Fruit fly (Drosophila melanogaster): Measurements from ENCODE around the gene Eig71Ek.

The Eig71Ek gene

DNA sequence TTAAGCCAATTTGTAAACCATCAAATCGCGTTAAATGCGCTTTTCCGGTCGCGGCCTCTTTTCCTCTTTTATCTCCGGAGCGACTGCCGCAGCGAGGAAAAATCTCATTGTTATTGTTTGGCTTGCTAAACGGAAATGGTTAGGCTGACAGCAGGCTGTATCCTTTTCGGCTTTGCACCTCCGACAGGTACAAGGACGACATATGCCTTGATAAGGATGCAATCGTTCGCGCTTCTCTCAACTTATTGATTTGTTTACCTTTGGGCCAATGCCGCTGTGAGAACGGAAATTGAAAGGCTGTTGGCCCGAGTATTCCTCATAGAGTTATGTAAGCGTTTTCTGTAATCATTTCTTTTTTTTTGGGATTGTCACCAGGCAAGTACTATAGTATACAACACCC lies 22.5 kb upstream of the Eig71Ek start:
- TF ChIP-seq CG8478 (optimal IDR thresholded peaks at IDR 0.05) = no peak
- TF ChIP-seq CTCF (optimal IDR thresholded peaks at IDR 0.05) = no peak

DNA sequence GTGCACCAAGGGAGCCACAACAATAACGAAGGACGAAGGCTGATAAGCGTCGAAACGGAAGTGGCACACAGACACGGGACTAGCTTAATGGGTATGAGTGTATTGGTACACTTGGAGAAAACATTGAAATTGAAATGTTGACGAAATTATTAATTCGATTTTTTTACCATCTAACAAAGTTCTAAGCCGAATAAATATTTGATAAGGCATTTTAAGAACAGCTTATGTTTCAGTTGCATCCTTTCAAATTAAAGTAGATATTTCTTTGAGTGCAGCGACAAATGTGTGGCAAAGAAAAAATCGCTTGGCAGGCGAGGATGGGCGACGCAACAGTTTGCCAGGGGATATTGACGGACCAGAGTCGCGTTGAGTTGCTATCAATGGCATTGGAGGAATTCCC lies 21.1 kb upstream of the Eig71Ek start:
- TF ChIP-seq CG8478 (optimal IDR thresholded peaks at IDR 0.05) (no peak), CTCF (optimal IDR thresholded peaks at IDR 0.05) (no peak)

DNA sequence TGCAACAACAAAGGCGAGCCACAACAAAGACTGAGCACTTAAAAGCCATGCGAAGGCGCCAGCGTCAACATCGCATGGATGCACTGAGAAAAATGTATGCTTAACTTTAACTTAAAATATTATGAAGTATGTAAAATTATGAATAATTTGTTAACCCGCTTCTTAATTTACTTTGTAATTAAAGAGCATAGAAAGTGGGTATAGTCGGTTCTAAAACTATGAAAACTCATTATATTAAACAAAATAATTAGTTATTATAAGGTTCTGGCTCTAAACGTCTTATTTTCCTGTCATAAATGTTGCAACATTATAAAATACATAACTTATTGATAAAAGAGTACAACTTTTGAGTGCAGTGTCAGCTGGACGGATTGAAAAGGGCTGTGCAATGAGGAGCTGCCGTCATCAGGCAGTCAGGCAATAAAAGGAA lies 19.4 kb upstream of the Eig71Ek start:
- TF ChIP-seq CG8478 (optimal IDR thresholded peaks at IDR 0.05) = no peak
- no peak for TF ChIP-seq CTCF (optimal IDR thresholded peaks at IDR 0.05)

dm6 chr3L:15646182-15646581 lies 14.9 kb upstream of the Eig71Ek start:
- TF ChIP-seq CG8478 (optimal IDR thresholded peaks at IDR 0.05) = no peak
- TF ChIP-seq CTCF (optimal IDR thresholded peaks at IDR 0.05) = no peak

DNA sequence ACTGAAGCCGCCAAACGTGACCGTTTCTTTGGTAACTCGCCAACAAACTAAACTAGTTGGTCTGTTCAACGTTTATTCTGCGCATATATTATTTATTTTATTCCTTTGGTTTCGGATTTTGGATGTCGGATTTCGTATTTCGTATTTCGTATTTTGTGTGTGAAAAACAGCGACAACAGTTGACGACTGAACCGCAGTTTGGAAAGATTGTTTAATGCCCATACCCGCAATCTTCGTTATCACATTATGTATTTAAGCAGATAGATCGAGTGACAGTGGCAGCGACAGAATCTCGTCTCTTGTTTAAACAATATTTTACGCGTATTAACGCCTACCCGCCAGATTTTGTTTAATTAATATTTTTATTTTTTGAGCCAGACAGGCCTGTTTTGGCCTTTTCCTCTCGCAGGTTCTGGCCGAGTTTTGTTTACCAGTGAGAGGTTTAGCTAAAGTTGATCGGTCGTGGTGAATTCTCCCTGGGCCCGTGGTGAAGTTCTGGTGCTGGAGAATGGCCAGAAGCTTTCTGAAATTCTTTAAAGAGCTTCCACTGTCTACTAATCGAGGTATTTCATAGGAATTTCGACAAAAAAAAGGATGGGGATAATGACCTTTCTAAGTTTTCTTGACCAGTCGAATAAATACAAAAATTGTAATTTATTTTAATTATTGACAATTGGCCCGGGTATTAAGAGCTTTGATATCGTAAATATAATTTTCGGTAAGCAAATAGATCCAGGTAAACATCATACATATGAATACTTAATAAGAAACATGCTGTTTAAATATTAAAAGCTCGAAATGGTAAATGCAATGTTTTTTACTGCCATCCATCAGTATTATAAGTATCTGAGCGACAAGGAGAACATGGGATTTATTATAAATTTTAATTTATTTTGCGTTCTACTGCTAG lies 13.1 kb upstream of the Eig71Ek start, which contains the start of the genes comm3 and CG43083:
Gene comm3, minus strand, starts transcription at position 51 of the 910 bp plus-strand sequence.
Gene CG43083, plus strand, starts transcription at position 860 of the 910 bp plus-strand sequence.
- TF ChIP-seq CTCF (optimal IDR thresholded peaks at IDR 0.05) (no peak), CG8478 (optimal IDR thresholded peaks at IDR 0.05) (no peak)

DNA sequence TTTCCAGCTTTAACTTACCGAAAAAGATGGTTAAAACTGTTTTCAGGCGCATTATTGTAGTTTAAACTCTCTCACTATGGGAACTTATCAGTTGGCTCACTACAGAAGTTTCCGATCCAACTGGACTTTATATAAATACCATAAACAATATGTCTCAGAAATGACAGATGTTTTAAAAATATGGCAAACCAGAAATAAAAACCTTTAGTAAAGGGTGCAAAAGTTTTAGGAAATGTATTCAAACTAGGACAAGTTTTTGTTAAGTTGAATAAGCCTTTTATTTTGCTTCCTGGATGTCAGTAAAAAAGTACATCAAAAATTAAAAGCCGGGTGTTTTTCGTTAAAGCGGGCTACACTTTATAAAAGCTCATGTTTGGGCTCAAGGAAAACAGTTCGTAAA lies 11.5 kb upstream of the Eig71Ek start, which contains the start of the genes Eig71Ea and Eig71Eb:
Gene Eig71Ea, minus strand, starts transcription at position 101 of the 400 bp plus-strand sequence.
Gene Eig71Eb, plus strand, starts transcription at position 376 of the 400 bp plus-strand sequence.
- no peak for TF ChIP-seq CTCF (optimal IDR thresholded peaks at IDR 0.05)
- TF ChIP-seq CG8478 (optimal IDR thresholded peaks at IDR 0.05) = no peak

- no peak for TF ChIP-seq CG8478 (optimal IDR thresholded peaks at IDR 0.05)
- TF ChIP-seq CTCF (optimal IDR thresholded peaks at IDR 0.05) = no peak
These were observed 10.5 kb upstream of the Eig71Ek start, which contains the start of gene CG43084 for dm6 chr3L:15650552-15650951. TSS of gene CG43084 (plus strand) at chr3L:15650852.

DNA sequence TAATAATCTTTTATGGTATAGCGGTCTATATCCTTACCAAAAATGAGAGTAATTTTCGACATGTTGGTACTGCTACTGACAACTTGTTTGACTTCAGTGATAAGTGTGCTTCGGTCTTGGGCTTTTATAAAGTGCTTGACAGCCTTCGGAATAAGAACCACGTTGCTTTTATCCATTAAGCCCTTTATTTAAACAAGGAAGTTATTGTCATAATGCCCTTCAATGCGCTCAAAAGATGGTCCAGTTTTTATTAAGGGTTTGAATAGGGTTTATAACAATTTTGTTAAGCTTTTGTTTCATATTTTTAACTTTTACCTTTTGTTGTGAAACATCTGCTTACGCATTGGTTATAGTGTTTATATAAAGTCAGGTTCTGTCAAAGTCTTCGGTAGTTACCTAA lies 8.9 kb upstream of the Eig71Ek start, which contains the start of the genes Eig71Ec and Eig71Ed:
Gene Eig71Ec, minus strand, starts transcription at position 101 of the 400 bp plus-strand sequence.
Gene Eig71Ed, plus strand, starts transcription at position 384 of the 400 bp plus-strand sequence.
- TF ChIP-seq CTCF (optimal IDR thresholded peaks at IDR 0.05) (no peak), CG8478 (optimal IDR thresholded peaks at IDR 0.05) (no peak)

DNA sequence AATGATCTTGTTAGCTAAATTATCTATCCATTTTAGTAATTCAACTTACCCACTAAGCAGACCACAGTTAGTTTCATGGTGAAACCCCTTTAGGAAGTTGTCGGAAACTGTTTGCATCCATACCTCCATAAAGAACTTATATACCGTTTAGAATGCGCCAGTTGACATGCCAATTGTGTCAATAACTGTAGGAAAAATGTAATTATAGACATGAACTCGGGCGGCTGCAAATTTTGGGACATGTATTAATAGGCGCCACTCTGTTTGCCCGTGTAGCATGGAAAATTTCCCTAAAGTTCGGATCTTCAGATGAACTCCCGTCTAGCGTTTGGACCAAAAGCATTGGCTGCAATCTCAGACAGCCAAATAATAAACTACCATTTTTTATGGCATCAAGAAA lies 5.1 kb upstream of the Eig71Ek start, which contains the start of gene Eig71Ee:
Gene Eig71Ee, minus strand, starts transcription at position 101 of the 400 bp plus-strand sequence.
- TF ChIP-seq CTCF (optimal IDR thresholded peaks at IDR 0.05) (no peak), CG8478 (optimal IDR thresholded peaks at IDR 0.05) (no peak)

- TF ChIP-seq CTCF (optimal IDR thresholded peaks at IDR 0.05) (no peak), CG8478 (optimal IDR thresholded peaks at IDR 0.05) (no peak)
These were observed 3.8 kb upstream of the Eig71Ek start, which contains the start of the genes Eig71Ef and Eig71Eg for dm6 chr3L:15657290-15657689. TSS of gene Eig71Ef (minus strand) at chr3L:15657390. TSS of gene Eig71Eg (plus strand) at chr3L:15657628.

dm6 chr3L:15659341-15659740 lies 1.7 kb upstream of the Eig71Ek start, which contains the start of the genes Eig71Eh and Eig71Ei:
TSS of gene Eig71Eh (minus strand) at chr3L:15659441.
TSS of gene Eig71Ei (plus strand) at chr3L:15659707.
- TF ChIP-seq CG8478 (optimal IDR thresholded peaks at IDR 0.05) (no peak), CTCF (optimal IDR thresholded peaks at IDR 0.05) (no peak)

DNA sequence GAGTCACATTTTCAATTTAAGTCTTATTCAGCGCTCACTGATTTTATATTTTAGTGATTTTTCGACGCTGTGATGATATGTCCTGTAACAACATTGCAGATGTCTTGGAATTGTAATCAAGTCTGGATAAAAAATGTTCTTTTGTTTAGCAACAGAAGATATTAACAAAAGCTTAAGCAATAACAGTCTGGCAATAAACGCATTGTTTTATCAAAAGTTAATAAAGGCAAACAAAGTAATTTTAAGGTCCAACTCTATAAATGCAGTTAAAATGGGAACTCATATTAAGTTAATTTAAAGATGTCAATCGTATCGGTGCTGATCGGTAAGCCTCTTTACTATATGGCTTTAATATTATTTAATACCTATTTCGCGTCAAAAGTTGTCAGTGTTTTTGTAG lies 519 bp downstream of the Eig71Ek start, which contains the start of gene CG43082:
Gene CG43082, plus strand, starts transcription at position 301 of the 400 bp plus-strand sequence.
- TF ChIP-seq CG8478 (optimal IDR thresholded peaks at IDR 0.05) (no peak), CTCF (optimal IDR thresholded peaks at IDR 0.05) (no peak)

dm6 chr3L:15662510-15662909 lies 1.5 kb downstream of the Eig71Ek start:
- TF ChIP-seq CG8478 (optimal IDR thresholded peaks at IDR 0.05) = no peak
- no peak for TF ChIP-seq CTCF (optimal IDR thresholded peaks at IDR 0.05)

DNA sequence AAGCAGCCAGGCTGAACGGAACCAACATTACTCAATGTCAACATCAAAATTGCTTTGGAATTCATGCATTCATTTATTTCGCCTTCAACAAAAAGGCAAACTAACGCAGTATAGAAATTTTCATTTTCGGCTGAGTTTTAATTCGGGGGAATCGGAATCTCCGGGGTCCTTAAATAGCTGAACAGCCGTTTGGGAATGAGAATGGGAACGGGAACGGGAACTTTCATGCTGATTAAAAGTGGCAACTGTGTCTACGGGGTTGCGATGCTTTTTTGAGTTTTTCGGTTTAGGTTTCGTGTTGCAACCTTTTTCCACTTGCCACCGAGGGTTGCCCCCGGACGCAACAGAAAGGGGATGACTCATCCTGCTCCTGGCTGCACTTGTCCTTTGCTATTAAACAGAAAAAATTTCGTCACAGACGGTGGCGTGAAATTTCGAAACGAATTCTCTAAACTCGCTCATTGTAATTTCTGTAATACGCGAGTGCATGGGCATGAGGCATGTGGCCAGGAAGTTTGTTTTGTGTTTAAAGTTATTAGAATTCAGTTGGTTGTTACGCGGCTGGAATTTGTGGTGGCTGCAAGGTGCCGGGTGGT lies 3.2 kb downstream of the Eig71Ek start:
- no peak for TF ChIP-seq CG8478 (optimal IDR thresholded peaks at IDR 0.05)
- TF ChIP-seq CTCF (optimal IDR thresholded peaks at IDR 0.05) = no peak

dm6 chr3L:15665741-15666140 lies 4.7 kb downstream of the Eig71Ek start:
- TF ChIP-seq CTCF (optimal IDR thresholded peaks at IDR 0.05) (no peak), CG8478 (optimal IDR thresholded peaks at IDR 0.05) (no peak)
